Worm (Caenorhabditis elegans) whole organism, L2 larva: ENCODE measurements around the gene F26F4.12.

Experiments used
- C34F6.9 ChIP-seq: fragments of 150-350 bp; optimal IDR thresholded peaks from 2 replicates; lab custom pipeline; 2014; ENCODE audit warnings: missing biosample characterization, missing genetic modification characterization
- F13H6.1 ChIP-seq: sonication (generic microtip); optimal IDR thresholded peaks from 2 replicates; lab custom pipeline; 2016; ENCODE audit warnings: missing genetic modification characterization, missing compliant biosample characterization
- ZK546.5 ChIP-seq: sonication (generic microtip); optimal IDR thresholded peaks from 2 replicates; lab custom pipeline; 2017; ENCODE audit warnings: missing biosample characterization, missing genetic modification characterization
- alr-1 ChIP-seq: fragments of 150-350 bp; optimal IDR thresholded peaks from 2 replicates; lab custom pipeline; 2014; ENCODE audit warnings: missing biosample characterization, missing genetic modification characterization
- aly-2 ChIP-seq: fragments of 150-350 bp; optimal IDR thresholded peaks from 2 replicates; lab custom pipeline; 2014; ENCODE audit warnings: missing biosample characterization, missing genetic modification characterization
- ama-1 ChIP-seq: fragments of 150-350 bp; optimal IDR thresholded peaks from 2 replicates; lab custom pipeline; 2018; ENCODE audit warnings: inconsistent platforms
- ceh-16 ChIP-seq: fragments of 150-350 bp; optimal IDR thresholded peaks from 2 replicates; lab custom pipeline; 2014; ENCODE audit warnings: missing biosample characterization, missing genetic modification characterization
- ceh-82 ChIP-seq: fragments of 150-350 bp; optimal IDR thresholded peaks from 2 replicates; lab custom pipeline; 2014; ENCODE audit warnings: missing biosample characterization, missing genetic modification characterization
- elt-1 ChIP-seq: fragments of 150-350 bp; optimal IDR thresholded peaks from 2 replicates; lab custom pipeline; 2014; ENCODE audit warnings: missing biosample characterization, missing genetic modification characterization
- fos-1 ChIP-seq: fragments of 150-350 bp; optimal IDR thresholded peaks from 2 replicates; lab custom pipeline; 2014; ENCODE audit warnings: missing biosample characterization, missing genetic modification characterization
- gmeb-1 ChIP-seq: fragments of 150-350 bp; optimal IDR thresholded peaks from 2 replicates; lab custom pipeline; 2014; ENCODE audit warnings: missing biosample characterization, missing genetic modification characterization
- lin-11 ChIP-seq: fragments of 150-350 bp; sonication (generic microtip); optimal IDR thresholded peaks from 2 replicates; lab custom pipeline; 2014; ENCODE audit warnings: missing biosample characterization, missing genetic modification characterization, inconsistent platforms, mixed read lengths
- lin-13 ChIP-seq: fragments of 150-350 bp; optimal IDR thresholded peaks from 2 replicates; lab custom pipeline; 2014; ENCODE audit warnings: missing biosample characterization, missing genetic modification reagents, missing genetic modification characterization
- lin-39 ChIP-seq: fragments of 150-350 bp; optimal IDR thresholded peaks from 2 replicates; lab custom pipeline; 2014; ENCODE audit warnings: missing biosample characterization, missing genetic modification reagents, missing genetic modification characterization
- lsy-2 ChIP-seq, 2 experiments: fragments of 150-350 bp in 1 of 2; sonication (generic microtip) in 1 of 2; optimal IDR thresholded peaks; 2 replicates each; lab custom pipeline; 2014 to 2017; ENCODE audit warnings: missing biosample characterization in 2 of 2, missing genetic modification characterization in 2 of 2
- mbf-1 ChIP-seq: sonication (generic microtip); optimal IDR thresholded peaks from 2 replicates; lab custom pipeline; 2017; ENCODE audit warnings: missing biosample characterization, missing genetic modification characterization
- nhr-10 ChIP-seq: sonication (generic microtip); optimal IDR thresholded peaks from 2 replicates; lab custom pipeline; 2017; ENCODE audit warnings: missing biosample characterization, missing genetic modification characterization
- nhr-11 ChIP-seq: fragments of 150-350 bp; optimal IDR thresholded peaks from 2 replicates; lab custom pipeline; 2014; ENCODE audit warnings: missing biosample characterization, missing genetic modification characterization
- nhr-129 ChIP-seq: fragments of 150-350 bp; optimal IDR thresholded peaks from 2 replicates; lab custom pipeline; 2014; ENCODE audit warnings: missing biosample characterization, missing genetic modification characterization
- nhr-21 ChIP-seq: fragments of 150-350 bp; optimal IDR thresholded peaks from 2 replicates; lab custom pipeline; 2014; ENCODE audit warnings: missing biosample characterization, missing genetic modification characterization
- nhr-237 ChIP-seq: fragments of 150-350 bp; optimal IDR thresholded peaks from 2 replicates; lab custom pipeline; 2014; ENCODE audit warnings: missing biosample characterization, missing genetic modification characterization
- nhr-25 ChIP-seq: fragments of 150-350 bp; sonication (generic microtip); optimal IDR thresholded peaks from 3 replicates; lab custom pipeline; 2014; ENCODE audit warnings: missing biosample characterization, missing genetic modification characterization
- nhr-6 ChIP-seq: fragments of 150-350 bp; optimal IDR thresholded peaks from 2 replicates; lab custom pipeline; 2014; ENCODE audit warnings: missing biosample characterization, missing genetic modification characterization
- nhr-77 ChIP-seq: fragments of 150-350 bp; optimal IDR thresholded peaks from 2 replicates; lab custom pipeline; 2014; ENCODE audit warnings: missing biosample characterization, missing genetic modification characterization
- peb-1 ChIP-seq: fragments of 150-350 bp; optimal IDR thresholded peaks from 2 replicates; lab custom pipeline; 2014; ENCODE audit warnings: missing biosample characterization, missing genetic modification characterization
- sem-4 ChIP-seq: fragments of 150-350 bp; optimal IDR thresholded peaks from 2 replicates; lab custom pipeline; 2014; ENCODE audit warnings: missing biosample characterization, missing genetic modification reagents, missing genetic modification characterization
- skn-1 ChIP-seq: sonication (generic microtip); optimal IDR thresholded peaks from 2 replicates; lab custom pipeline; 2017; ENCODE audit warnings: missing biosample characterization, missing genetic modification characterization
- sma-3 ChIP-seq: sonication (generic microtip); optimal IDR thresholded peaks from 2 replicates; lab custom pipeline; 2016; ENCODE audit warnings: missing genetic modification reagents, missing genetic modification characterization, missing compliant biosample characterization
- snpc-4 ChIP-seq: fragments of 150-350 bp; optimal IDR thresholded peaks from 2 replicates; lab custom pipeline; 2014; ENCODE audit warnings: missing biosample characterization, missing genetic modification characterization
- unc-39 ChIP-seq: fragments of 150-350 bp; optimal IDR thresholded peaks from 2 replicates; lab custom pipeline; 2014; ENCODE audit warnings: missing biosample characterization, missing genetic modification characterization
- unc-55 ChIP-seq: fragments of 150-350 bp; sonication (generic microtip); optimal IDR thresholded peaks from 3 replicates; lab custom pipeline; 2014; ENCODE audit warnings: missing biosample characterization, missing genetic modification reagents, missing genetic modification characterization
- unc-62 ChIP-seq: fragments of 150-350 bp; optimal IDR thresholded peaks from 2 replicates; lab custom pipeline; 2014; ENCODE audit warnings: missing biosample characterization, missing genetic modification reagents, missing genetic modification characterization
- zag-1 ChIP-seq: fragments of 150-350 bp; optimal IDR thresholded peaks from 2 replicates; lab custom pipeline; 2014; ENCODE audit warnings: missing biosample characterization, missing genetic modification characterization
- ztf-11 ChIP-seq: sonication (generic microtip); optimal IDR thresholded peaks from 2 replicates; lab custom pipeline; 2017; ENCODE audit warnings: missing biosample characterization, missing genetic modification characterization
- ztf-4 ChIP-seq: fragments of 150-350 bp; optimal IDR thresholded peaks from 2 replicates; lab custom pipeline; 2014; ENCODE audit warnings: missing biosample characterization, missing genetic modification characterization

Gene F26F4.12

DNA sequence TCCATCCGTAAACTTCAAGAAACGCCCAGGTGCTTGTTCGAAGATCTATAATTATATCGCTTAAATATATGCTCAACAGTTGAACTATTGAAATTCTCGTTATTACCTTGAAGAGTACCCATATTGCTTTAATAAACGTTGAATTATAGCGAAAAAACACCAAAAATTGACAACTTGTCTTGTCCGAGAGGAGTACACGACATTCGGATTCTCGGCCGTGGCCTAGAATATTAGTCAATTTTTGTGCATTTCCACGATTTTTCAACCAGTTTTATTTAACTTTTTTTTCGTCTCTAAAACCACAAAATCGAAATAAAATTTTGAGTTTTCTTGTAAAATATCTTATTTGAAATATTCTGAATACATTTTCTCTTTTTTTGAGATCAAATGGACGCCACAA is 2.5 kb upstream of the F26F4.12 start, which contains the start of the genes F26F4.9 and cee-1 (continued):
- TF ChIP-seq peb-1 (tag; lab: Kevin White, UChicago), result no peak
- TF ChIP-seq sma-3 (GFP tag; lab: Kevin White, UChicago), result peak; percentile 75
- no peak for TF ChIP-seq ztf-4 (tag; lab: Kevin White, UChicago)
- no peak for TF ChIP-seq mbf-1 (tag; lab: Kevin White, UChicago)

DNA sequence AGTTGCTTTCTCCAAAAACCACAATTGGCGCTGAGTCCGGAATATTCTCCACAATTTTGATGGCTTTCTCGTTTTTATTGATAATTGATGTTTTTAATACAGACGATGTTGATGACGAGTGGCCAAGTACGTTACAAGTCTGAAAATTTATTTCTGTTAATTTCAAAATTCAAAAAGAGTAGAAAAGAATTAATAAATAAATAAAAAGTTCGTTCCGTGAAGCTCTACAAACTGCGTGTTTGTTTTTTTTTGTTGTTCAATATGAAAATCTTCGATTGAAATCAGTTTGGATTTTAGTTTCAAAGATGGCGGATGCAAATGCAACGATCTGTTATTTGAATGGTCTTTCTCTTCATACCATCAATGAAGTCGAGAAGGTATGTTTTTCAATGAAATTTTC is 1.1 kb upstream of the F26F4.12 start, which contains the start of gene F26F4.2:
Gene F26F4.2, plus strand, starts transcription at position 301 of the 400 bp plus-strand sequence.
- TF ChIP-seq nhr-25 (tag; lab: Kevin White, UChicago) (no peak), alr-1 (tag; lab: Kevin White, UChicago) (no peak), nhr-77 (no peak), fos-1 (tag; lab: Kevin White, UChicago) (no peak), nhr-237 (no peak), nhr-6 (tag; lab: Kevin White, UChicago) (no peak), ceh-16 (tag; lab: Kevin White, UChicago) (no peak), nhr-21 (tag; lab: Kevin White, UChicago) (no peak), aly-2 (tag; lab: Kevin White, UChicago) (no peak), ZK546.5 (tag; lab: Kevin White, UChicago) (no peak), lin-13 (GFP tag; lab: Kevin White, UChicago) (no peak), unc-39 (tag; lab: Kevin White, UChicago) (no peak), F13H6.1 (tag; lab: Kevin White, UChicago) (no peak)
- TF ChIP-seq, all 48 proteins: peak for 0

DNA sequence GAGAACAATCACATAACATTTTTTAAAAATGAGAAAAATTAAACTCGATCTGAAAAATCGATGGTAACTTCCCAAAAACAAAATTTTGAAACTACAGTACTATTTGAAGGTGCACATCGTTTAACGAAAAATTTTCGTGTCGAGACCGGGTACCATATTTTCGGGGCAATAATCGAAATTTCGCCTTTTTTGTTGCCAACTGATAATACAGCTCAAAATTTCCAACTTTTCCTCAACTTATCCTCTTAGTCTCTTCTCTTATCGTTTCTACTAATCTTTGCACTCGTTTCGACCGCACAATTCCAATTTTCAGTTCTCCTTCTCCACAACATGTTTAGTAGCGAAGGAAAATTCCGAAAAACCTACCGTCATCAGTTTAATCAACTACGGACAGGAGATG is 2.9 kb downstream of the F26F4.12 start, which contains the start of gene rom-1:
Gene rom-1, plus strand, starts transcription at position 301 of the 400 bp plus-strand sequence.
- TF ChIP-seq lin-11 (no peak), zag-1 (no peak), ztf-11 (tag; lab: Kevin White, UChicago) (no peak)

DNA sequence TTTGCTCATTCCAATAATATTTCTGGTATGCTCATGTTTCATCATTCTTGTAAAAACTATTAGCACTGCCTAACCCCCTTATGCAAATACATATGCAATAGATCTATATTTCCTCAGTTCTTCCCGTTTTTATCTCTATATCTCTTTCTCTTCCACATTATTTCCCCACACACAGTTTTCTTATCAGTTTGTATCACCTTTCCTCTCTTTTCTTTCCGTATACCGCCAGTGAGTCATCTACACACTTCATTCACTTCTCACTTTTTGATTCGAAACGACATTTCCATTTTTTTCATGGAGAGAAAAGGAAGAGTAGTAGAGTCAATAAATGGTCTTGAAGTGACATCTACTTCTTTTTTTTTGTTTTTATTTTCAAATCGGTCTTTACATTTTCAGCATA is 3.5 kb downstream of the F26F4.12 start:
- TF ChIP-seq gmeb-1 (peak; percentile 20), aly-2 (tag; lab: Kevin White, UChicago) (no peak), mbf-1 (tag; lab: Kevin White, UChicago) (no peak), nhr-11 (tag; lab: Kevin White, UChicago) (no peak), zag-1 (no peak), fos-1 (tag; lab: Kevin White, UChicago) (peak; percentile 99)
- TF ChIP-seq, all 48 proteins: peak for 2

DNA sequence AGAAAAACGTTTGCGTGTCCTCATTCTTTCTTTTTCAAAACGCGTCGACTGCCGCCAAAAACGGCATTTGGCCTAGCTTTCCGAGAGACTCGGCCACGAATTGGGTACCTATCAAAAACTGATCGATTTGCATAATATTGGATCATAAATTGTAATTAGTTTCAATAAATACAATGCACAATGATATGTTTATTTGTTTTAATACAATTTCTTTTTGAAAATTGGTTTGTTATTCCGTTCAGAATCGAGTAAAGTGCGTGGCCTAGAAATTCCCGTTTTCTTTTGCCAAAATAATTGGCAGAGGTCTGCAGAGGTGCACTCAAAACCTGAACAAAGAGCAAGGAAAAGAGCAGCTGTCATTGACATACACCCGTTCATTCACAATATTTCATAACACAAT is 4.4 kb downstream of the F26F4.12 start, which contains the start of gene F26F4.8:
Gene F26F4.8, minus strand, starts transcription at position 69 of the 400 bp plus-strand sequence.
- no peak for TF ChIP-seq lin-39 (tag; lab: Kevin White, UChicago)
- peak; percentile 55 for TF ChIP-seq C34F6.9
- TF ChIP-seq F13H6.1 (tag; lab: Kevin White, UChicago), result peak; percentile 28
- TF ChIP-seq ama-1 (lab: Kevin White, UChicago), result no peak
- peak; percentile 17 for TF ChIP-seq gmeb-1
- TF ChIP-seq zag-1, result no peak
- peak; percentile 21 for TF ChIP-seq unc-55 (GFP tag; lab: Kevin White, UChicago)
- TF ChIP-seq fos-1 (tag; lab: Kevin White, UChicago), result peak; percentile 36
- TF ChIP-seq nhr-129 (tag; lab: Kevin White, UChicago), result peak; percentile 16
- peak in 1 of 2 experiments; percentile 41 for TF ChIP-seq lsy-2 (tag; optimal IDR thresholded peaks at IDR 0.05; lab: Kevin White, UChicago)
- TF ChIP-seq, all 48 proteins: peak for 7

DNA sequence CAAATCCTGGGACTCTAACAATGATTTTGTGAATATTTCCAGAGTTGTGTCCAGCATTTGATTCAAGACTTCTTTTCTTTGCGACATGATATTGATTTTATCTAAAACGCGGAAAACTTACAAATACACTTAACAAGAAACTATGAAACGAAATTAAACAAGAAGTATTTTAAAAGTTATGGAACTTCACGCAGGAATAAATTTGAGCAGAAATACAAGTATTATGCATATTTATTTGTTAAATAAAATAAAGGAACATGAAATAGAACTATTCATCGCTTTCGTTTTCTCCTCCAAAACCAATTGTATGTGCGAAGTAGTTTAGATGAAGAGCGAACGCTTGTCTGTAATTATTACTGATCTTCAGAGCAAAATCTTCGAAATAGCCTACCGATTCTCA is 6.1 kb downstream of the F26F4.12 start, which contains the start of gene kbp-2:
Gene kbp-2, minus strand, starts transcription at position 101 of the 400 bp plus-strand sequence.
- TF ChIP-seq nhr-10 (tag; lab: Kevin White, UChicago), result no peak
- TF ChIP-seq skn-1 (tag; lab: Kevin White, UChicago), result no peak
- no peak for TF ChIP-seq ceh-82
- no peak for TF ChIP-seq sma-3 (GFP tag; lab: Kevin White, UChicago)
- no peak for TF ChIP-seq sem-4 (tag; lab: Kevin White, UChicago)
- no peak for TF ChIP-seq unc-62 (GFP tag; lab: Kevin White, UChicago)
- TF ChIP-seq snpc-4, result no peak
- no peak for TF ChIP-seq nhr-21 (tag; lab: Kevin White, UChicago)
- TF ChIP-seq mbf-1 (tag; lab: Kevin White, UChicago), result no peak
- no peak for TF ChIP-seq lsy-2 (tag; optimal IDR thresholded peaks at IDR 0.05; lab: Kevin White, UChicago)
- TF ChIP-seq nhr-25 (tag; lab: Kevin White, UChicago), result no peak
- no peak for TF ChIP-seq elt-1
